Fruit fly (Drosophila melanogaster) whole organism, embryonic: ENCODE measurements around the gene CG31793.

Source experiments
- Atf3 ChIP-seq: fragments of 200-800 bp; sonication (Bioruptor generic); optimal IDR thresholded peaks from 3 replicates; lab custom pipeline; 2016; ENCODE audit warnings: missing biosample characterization, missing genetic modification characterization
- Bgb ChIP-seq: fragments of 200-800 bp; sonication (Bioruptor generic); IDR thresholded peaks from 2 replicates; pipeline ENCODE4 v1.3.6; 2022; ENCODE audit warnings: missing biosample characterization, missing genetic modification characterization; ENCODE audit not compliant: partially characterized antibody
- CG10209 ChIP-seq: fragments of 200-800 bp; sonication (Bioruptor generic); optimal IDR thresholded peaks from 3 replicates; lab custom pipeline; 2017; ENCODE audit warnings: missing biosample characterization, mild to moderate bottlenecking, missing genetic modification characterization, missing genetic modification reagents
- CG10543 ChIP-seq: fragments of 200-800 bp; sonication (Bioruptor generic); optimal IDR thresholded peaks from 3 replicates; lab custom pipeline; 2017; ENCODE audit warnings: missing biosample characterization, mild to moderate bottlenecking, missing genetic modification characterization, moderate library complexity
- CG10565 ChIP-seq: fragments of 200-800 bp; sonication (Bioruptor generic); optimal IDR thresholded peaks from 3 replicates; lab custom pipeline; 2016; ENCODE audit warnings: missing biosample characterization, mild to moderate bottlenecking, missing genetic modification characterization
- CG11695 ChIP-seq: fragments of 200-800 bp; sonication (Bioruptor generic); IDR thresholded peaks from 3 replicates; pipeline ENCODE4 v1.3.6; 2022; ENCODE audit warnings: missing biosample characterization, missing genetic modification characterization
- CG12104 ChIP-seq: fragments of 200-800 bp; sonication (Bioruptor generic); optimal IDR thresholded peaks from 3 replicates; lab custom pipeline; 2016; ENCODE audit warnings: missing biosample characterization, missing genetic modification characterization
- CG12942 ChIP-seq: fragments of 200-800 bp; sonication (Bioruptor generic); optimal IDR thresholded peaks from 3 replicates; lab custom pipeline; 2016; ENCODE audit warnings: missing biosample characterization, missing genetic modification characterization
- CG13894 ChIP-seq: fragments of 200-800 bp; sonication (Bioruptor generic); optimal IDR thresholded peaks from 3 replicates; lab custom pipeline; 2018; ENCODE audit warnings: missing biosample characterization, mild to moderate bottlenecking, missing genetic modification characterization, moderate library complexity
- CG1529 ChIP-seq: fragments of 200-800 bp; sonication (Bioruptor generic); optimal IDR thresholded peaks from 3 replicates; lab custom pipeline; 2018; ENCODE audit warnings: missing biosample characterization, missing genetic modification characterization
- CG17361 ChIP-seq: fragments of 200-800 bp; sonication (Bioruptor generic); IDR thresholded peaks from 3 replicates; pipeline ENCODE4 v1.3.6; 2022; ENCODE audit warnings: missing biosample characterization, missing genetic modification characterization
- CG1832 ChIP-seq: fragments of 200-800 bp; sonication (Bioruptor generic); optimal IDR thresholded peaks from 2 replicates; lab custom pipeline; 2017; ENCODE audit warnings: missing biosample characterization, mild to moderate bottlenecking, missing genetic modification characterization, inconsistent platforms
- CG2889 ChIP-seq: fragments of 200-800 bp; sonication (Bioruptor generic); IDR thresholded peaks from 3 replicates; pipeline ENCODE4 v1.3.6; 2022; ENCODE audit warnings: missing biosample characterization, missing genetic modification characterization
- CG31441 ChIP-seq: fragments of 200-800 bp; sonication (Bioruptor generic); IDR thresholded peaks from 2 replicates; pipeline ENCODE4 v1.3.6; 2022; ENCODE audit warnings: missing biosample characterization, missing genetic modification characterization
- CG32772 ChIP-seq: fragments of 200-800 bp; sonication (Bioruptor generic); IDR thresholded peaks from 2 replicates; pipeline ENCODE4 v1.3.6; 2022; ENCODE audit warnings: missing biosample characterization, missing genetic modification characterization
- CG3726 ChIP-seq: fragments of 200-800 bp; sonication (Bioruptor generic); IDR thresholded peaks from 3 replicates; pipeline ENCODE4, ENCODE4 v1.3.6; 2022; ENCODE audit warnings: missing biosample characterization, missing genetic modification characterization
- CG6854 ChIP-seq: fragments of 200-800 bp; sonication (Bioruptor generic); optimal IDR thresholded peaks from 3 replicates; lab custom pipeline; 2017; ENCODE audit warnings: missing biosample characterization, mild to moderate bottlenecking, missing genetic modification characterization
- CG7839 ChIP-seq: fragments of 200-800 bp; sonication (Bioruptor generic); optimal IDR thresholded peaks from 3 replicates; lab custom pipeline; 2018; ENCODE audit warnings: missing biosample characterization, mild to moderate bottlenecking, missing genetic modification characterization, moderate library complexity
- CG9727 ChIP-seq: fragments of 200-800 bp; sonication (Bioruptor generic); optimal IDR thresholded peaks from 3 replicates; lab custom pipeline; 2017; ENCODE audit warnings: missing biosample characterization, mild to moderate bottlenecking, missing genetic modification characterization
- D19A ChIP-seq: fragments of 200-800 bp; optimal IDR thresholded peaks from 3 replicates; lab custom pipeline; 2019; ENCODE audit warnings: missing biosample characterization, mild to moderate bottlenecking, missing genetic modification characterization, moderate library complexity
- ERR ChIP-seq: fragments of 200-800 bp; sonication (Bioruptor generic); optimal IDR thresholded peaks from 2 replicates; lab custom pipeline; 2016; ENCODE audit warnings: missing biosample characterization, missing genetic modification characterization
- Eip74EF ChIP-seq, 2 experiments: fragments of 200-800 bp in 1 of 2; fragments of >200 bp in 1 of 2; sonication (Bioruptor generic) in 1 of 2; optimal IDR thresholded peaks; 2 replicates each; lab custom pipeline; 2017 to 2019; ENCODE audit warnings: missing biosample characterization in 2 of 2, missing genetic modification characterization in 2 of 2, mild to moderate bottlenecking in 1 of 2, moderate library complexity in 1 of 2
- HLH3B ChIP-seq: fragments of 200-800 bp; sonication (Bioruptor generic); IDR thresholded peaks from 2 replicates; pipeline ENCODE4 v1.3.6; 2022; ENCODE audit warnings: missing biosample characterization, missing genetic modification characterization
- HLH4C ChIP-seq: fragments of 200-800 bp; sonication (Bioruptor generic); IDR thresholded peaks from 3 replicates; pipeline ENCODE4 v1.3.6; 2022; ENCODE audit warnings: missing biosample characterization, missing genetic modification characterization; ENCODE audit not compliant: partially characterized antibody
- Hey ChIP-seq: fragments of 200-800 bp; sonication (Bioruptor generic); optimal IDR thresholded peaks from 3 replicates; lab custom pipeline; 2018; ENCODE audit warnings: missing biosample characterization, mild to moderate bottlenecking, missing genetic modification characterization
- Hr39 ChIP-seq: fragments of >200 bp; optimal IDR thresholded peaks from 2 replicates; lab custom pipeline; 2017
- MBD-R2 ChIP-seq: fragments of 200-800 bp; sonication (Bioruptor generic); IDR thresholded peaks from 2 replicates; pipeline ENCODE4 v1.3.6; 2022; ENCODE audit warnings: missing biosample characterization, missing genetic modification characterization
- Ravus ChIP-seq: fragments of 200-800 bp; sonication (Bioruptor generic); IDR thresholded peaks from 2 replicates; pipeline ENCODE4 v1.3.6; 2022; ENCODE audit warnings: missing biosample characterization, missing genetic modification characterization
- Spps ChIP-seq: fragments of 200-800 bp; sonication (Bioruptor generic); optimal IDR thresholded peaks from 2 replicates; lab custom pipeline; 2018; ENCODE audit warnings: missing biosample characterization, mild to moderate bottlenecking, missing genetic modification characterization
- Tbp ChIP-seq: fragments of >200 bp; optimal IDR thresholded peaks from 2 replicates; lab custom pipeline; 2018; ENCODE audit warnings: missing biosample characterization, missing genetic modification characterization
- abd-A ChIP-seq: fragments of 200-800 bp; sonication (Bioruptor generic); optimal IDR thresholded peaks from 3 replicates; lab custom pipeline; 2019; ENCODE audit warnings: missing biosample characterization, mild to moderate bottlenecking, missing genetic modification characterization, moderate library complexity
- bcd ChIP-seq: fragments of 200-800 bp; sonication (Bioruptor generic); optimal IDR thresholded peaks from 2 replicates; lab custom pipeline; 2017; ENCODE audit warnings: missing biosample characterization, mild to moderate bottlenecking, missing genetic modification characterization
- cato ChIP-seq: fragments of 200-800 bp; sonication (Bioruptor generic); optimal IDR thresholded peaks from 2 replicates; lab custom pipeline; 2016; ENCODE audit warnings: missing biosample characterization, missing genetic modification characterization, borderline replicate concordance
- crol ChIP-seq: fragments of 200-800 bp; sonication (Bioruptor generic); IDR thresholded peaks from 2 replicates; pipeline ENCODE4 v1.3.6; 2022; ENCODE audit warnings: missing biosample characterization, missing genetic modification characterization
- dmrt11E ChIP-seq: fragments of 200-800 bp; sonication (Bioruptor generic); optimal IDR thresholded peaks from 3 replicates; lab custom pipeline; 2018; ENCODE audit warnings: missing biosample characterization, mild to moderate bottlenecking, missing genetic modification characterization, moderate library complexity
- dysf ChIP-seq: fragments of 200-800 bp; sonication (Bioruptor generic); IDR thresholded peaks from 3 replicates; pipeline ENCODE4 v1.3.6; 2022; ENCODE audit warnings: missing biosample characterization, missing genetic modification characterization
- en ChIP-seq: fragments of 200-800 bp; sonication (Bioruptor generic); optimal IDR thresholded peaks from 2 replicates; lab custom pipeline; 2016; ENCODE audit warnings: missing biosample characterization, missing genetic modification characterization
- grau ChIP-seq: fragments of 200-800 bp; optimal IDR thresholded peaks from 3 replicates; lab custom pipeline; 2019; ENCODE audit warnings: missing biosample characterization, mild to moderate bottlenecking, missing genetic modification characterization, moderate library complexity
- hth ChIP-seq: fragments of >200 bp; optimal IDR thresholded peaks from 2 replicates; lab custom pipeline; 2017; ENCODE audit warnings: inconsistent platforms
- lab ChIP-seq: fragments of 200-800 bp; sonication (Bioruptor generic); optimal IDR thresholded peaks from 3 replicates; lab custom pipeline; 2017; ENCODE audit warnings: missing biosample characterization, missing genetic modification characterization, mild to moderate bottlenecking, moderate library complexity, missing genetic modification reagents
- lov ChIP-seq, 2 experiments: fragments of 200-800 bp in 1 of 2; fragments of >200 bp in 1 of 2; sonication (Bioruptor generic) in 1 of 2; IDR thresholded peaks in 1 of 2; optimal IDR thresholded peaks in 1 of 2; 2 replicates in 1 of 2; 3 replicates in 1 of 2; pipeline versions ENCODE4 v1.3.6 to Lab custom; 2017 to 2022; ENCODE audit warnings: missing biosample characterization in 1 of 2, missing genetic modification characterization in 1 of 2
- nerfin-1 ChIP-seq: fragments of 200-800 bp; sonication (Bioruptor generic); optimal IDR thresholded peaks from 3 replicates; lab custom pipeline; 2019; ENCODE audit warnings: missing biosample characterization, mild to moderate bottlenecking, missing genetic modification characterization, moderate library complexity
- org-1 ChIP-seq: fragments of 200-800 bp; sonication (Bioruptor generic); optimal IDR thresholded peaks from 2 replicates; lab custom pipeline; 2017; ENCODE audit warnings: missing biosample characterization, missing genetic modification characterization
- pb ChIP-seq: fragments of 200-800 bp; sonication (Bioruptor generic); optimal IDR thresholded peaks from 3 replicates; lab custom pipeline; 2016; ENCODE audit warnings: missing biosample characterization, missing genetic modification characterization
- prd ChIP-seq, 3 experiments: fragments of >200 bp in 2 of 3; fragments of 200-800 bp in 1 of 3; sonication (Bioruptor generic) in 1 of 3; optimal IDR thresholded peaks in 2 of 3; IDR thresholded peaks in 1 of 3; 2 replicates in 2 of 3; 3 replicates in 1 of 3; pipeline versions ENCODE4 v1.3.6 to Lab custom; 2017 to 2022; ENCODE audit warnings: missing biosample characterization in 1 of 3, missing genetic modification characterization in 1 of 3
- sisA ChIP-seq: fragments of 200-800 bp; sonication (Bioruptor generic); IDR thresholded peaks from 2 replicates; pipeline ENCODE4 v1.3.6; 2022; ENCODE audit warnings: missing biosample characterization, missing genetic modification characterization
- slbo ChIP-seq: fragments of 200-800 bp; sonication (Bioruptor generic); IDR thresholded peaks from 2 replicates; pipeline ENCODE4 v1.3.6; 2022; ENCODE audit warnings: missing biosample characterization, missing genetic modification characterization
- tna ChIP-seq: fragments of 200-800 bp; sonication (Bioruptor generic); IDR thresholded peaks from 2 replicates; pipeline ENCODE4 v1.3.6; 2022; ENCODE audit warnings: missing biosample characterization, missing genetic modification characterization; ENCODE audit not compliant: partially characterized antibody
- vvl ChIP-seq: fragments of 200-800 bp; sonication (Bioruptor generic); IDR thresholded peaks from 2 replicates; pipeline ENCODE4 v1.3.6; 2022; ENCODE audit warnings: missing biosample characterization, missing genetic modification characterization
- yki ChIP-seq: fragments of >200 bp; optimal IDR thresholded peaks from 3 replicates; lab custom pipeline; 2018

CG31793 gene

dm6 chr2L:19023972-19024743 is 21.0 kb downstream of the CG31793 start (continued):
- TF ChIP-seq CG10565, result no peak
- no peak for TF ChIP-seq hth (lab: Kevin White, UChicago)
- TF ChIP-seq grau, result peak; percentile 84
- no peak for TF ChIP-seq lov (optimal IDR thresholded peaks at IDR 0.05; lab: Kevin White, UChicago)
- no peak for TF ChIP-seq lov (GFP tag; IDR thresholded peaks at IDR 0.05; lab: Robert Waterston, UW)
- no peak for TF ChIP-seq pb (GFP tag; lab: Kevin White, UChicago)
- peak; percentile 70 for TF ChIP-seq CG10209
- no peak for TF ChIP-seq Atf3
- TF ChIP-seq Tbp (GFP tag; lab: Kevin White, UChicago), result no peak
- TF ChIP-seq Eip74EF (GFP tag; optimal IDR thresholded peaks at IDR 0.05; lab: Kevin White, UChicago), result peak in 1 of 2 experiments; percentile 66
- TF ChIP-seq ERR (GFP tag; lab: Kevin White, UChicago), result no peak
- no peak for TF ChIP-seq CG3726
- 0 out of 2 replicates have a peak, but pooled peaks have one; percentile 46 for TF ChIP-seq HLH3B (GFP tag; lab: Robert Waterston, UW)
- TF ChIP-seq Ravus (GFP tag; lab: Robert Waterston, UW), result no peak
- TF ChIP-seq HLH4C (GFP tag; lab: Robert Waterston, UW), result no peak
- no peak for TF ChIP-seq CG1832 (GFP tag; lab: Kevin White, UChicago)
- TF ChIP-seq CG9727 (GFP tag; lab: Kevin White, UChicago), result peak; percentile 70
- TF ChIP-seq CG1529, result peak; percentile 30
- TF ChIP-seq CG7839, result peak; percentile 82
- peak; percentile 67 for TF ChIP-seq slbo (GFP tag; lab: Robert Waterston, UW)
- TF ChIP-seq vvl (GFP tag; lab: Robert Waterston, UW), result no peak
- TF ChIP-seq Hr39 (lab: Kevin White, UChicago), result no peak
- peak; percentile 53 for TF ChIP-seq CG6854
- peak; percentile 62 for TF ChIP-seq sisA
- TF ChIP-seq CG13894, result peak; percentile 28
- TF ChIP-seq Spps (tag; lab: Kevin White, UChicago), result no peak

- TF ChIP-seq CG12104 (GFP tag; lab: Kevin White, UChicago) (peak; percentile 23), crol (GFP tag; lab: Robert Waterston, UW) (peak; percentile 86), org-1 (GFP tag; lab: Kevin White, UChicago) (no peak), Bgb (GFP tag; lab: Robert Waterston, UW) (no peak), dmrt11E (tag; lab: Kevin White, UChicago) (no peak), CG31441 (GFP tag; lab: Robert Waterston, UW) (0 out of 2 replicates have a peak, but pooled peaks have one; percentile 6), CG2889 (GFP tag; lab: Robert Waterston, UW) (no peak), Hey (peak; percentile 41), en (GFP tag; lab: Kevin White, UChicago) (no peak), D19A (tag; lab: Kevin White, UChicago) (peak; percentile 6), lab (GFP tag; lab: Kevin White, UChicago) (peak; percentile 19), cato (GFP tag; lab: Kevin White, UChicago) (no peak), CG11695 (0 out of 3 replicates have a peak, but pooled peaks have one; percentile 1), prd (optimal IDR thresholded peaks at IDR 0.05; lab: Kevin White, UChicago) (no peak), prd (GFP tag; IDR thresholded peaks at IDR 0.05; lab: Robert Waterston, UW) (0 out of 3 replicates have a peak, but pooled peaks have one; percentile 1), dysf (GFP tag; lab: Robert Waterston, UW) (peak; percentile 2; the same call in 1 of the 3 replicates), MBD-R2 (no peak), CG10543 (GFP tag; lab: Kevin White, UChicago) (peak; percentile 60), yki (no peak), bcd (GFP tag; lab: Kevin White, UChicago) (peak; percentile 6), abd-A (tag; lab: Kevin White, UChicago) (peak; percentile 42), CG17361 (GFP tag; lab: Robert Waterston, UW) (peak; percentile 24; the same call in 1 of the 3 replicates), CG32772 (0 out of 2 replicates have a peak, but pooled peaks have one; percentile 0), nerfin-1 (tag; lab: Kevin White, UChicago) (no peak), CG12942 (GFP tag; lab: Kevin White, UChicago) (no peak), Eip74EF (GFP tag; optimal IDR thresholded peaks at IDR 0.05; lab: Kevin White, UChicago) (peak in 1 of 2 experiments; percentile 1), tna (GFP tag; lab: Robert Waterston, UW) (no peak)
Measured at dm6 chr2L:19024744-19025059, 21.5 kb downstream of the CG31793 start.
